Comparison of ENCODE assay signal across 1 fruit fly cellular context in the genomic region with DNA sequence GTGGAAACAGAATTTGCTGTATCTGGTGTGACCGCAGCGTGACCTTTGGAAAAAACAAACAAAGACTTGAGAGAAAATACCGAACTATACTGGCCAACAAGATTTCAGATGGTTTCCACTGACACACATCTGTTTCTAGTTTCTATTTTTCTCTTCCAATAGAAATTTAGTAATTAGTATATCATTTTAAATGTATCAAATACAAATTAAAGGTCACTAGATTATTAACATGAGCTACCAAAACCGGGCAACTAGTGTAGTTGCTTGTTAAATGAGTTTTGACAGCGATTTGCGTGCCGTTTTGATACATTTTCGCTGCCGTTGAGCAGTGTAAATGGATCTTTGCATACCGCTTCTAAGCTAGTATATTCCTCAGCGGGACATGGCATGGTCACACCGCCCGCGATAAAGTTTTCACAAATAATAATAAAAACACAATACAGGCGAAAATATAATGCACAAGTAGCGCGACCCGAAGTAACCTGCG.
TF ChIP-seq lines count a peak whose summit lies in the region.

A gene (minus strand): TSS at position 51 of the 487 bp plus-strand sequence.
A gene (plus strand): TSS at position 406 of the 487 bp plus-strand sequence.

TF ChIP-seq in whole organism, embryonic, 481 proteins besides CTCF, POLR2A, EP300 and RAD21 (continued from another document and continues in another):
- TF ChIP-seq Hr78 (GFP tag; optimal IDR thresholded peaks at IDR 0.05; lab: Kevin White, UChicago) (peak in 1 of 2 experiments; percentile 38), tio (GFP tag; optimal IDR thresholded peaks at IDR 0.05; lab: Kevin White, UChicago) (no peak), wor (GFP tag; IDR thresholded peaks at IDR 0.05; lab: Robert Waterston, UW) (peak; percentile 64), cato (GFP tag; optimal IDR thresholded peaks at IDR 0.05; lab: Kevin White, UChicago; ENCODE audit: borderline replicate concordance) (peak; percentile 46), trh (GFP tag; optimal IDR thresholded peaks at IDR 0.05; lab: Kevin White, UChicago) (no peak), slbo (GFP tag; IDR thresholded peaks at IDR 0.05; lab: Robert Waterston, UW) (peak; percentile 82), CG13287 (GFP tag; IDR thresholded peaks at IDR 0.05; lab: Robert Waterston, UW; ENCODE audit: partially characterized antibody) (no peak), sc (optimal IDR thresholded peaks at IDR 0.05; lab: Kevin White, UChicago) (no peak), sc (GFP tag; optimal IDR thresholded peaks at IDR 0.05; lab: Kevin White, UChicago) (peak; percentile 40), ara (GFP tag; IDR thresholded peaks at IDR 0.05; lab: Robert Waterston, UW) (no peak), CG14965 (GFP tag; optimal IDR thresholded peaks at IDR 0.05; lab: Kevin White, UChicago; ENCODE audit: borderline replicate concordance) (no peak), D19A (tag; optimal IDR thresholded peaks at IDR 0.05; lab: Kevin White, UChicago) (peak; percentile 51), CG15269 (tag; optimal IDR thresholded peaks at IDR 0.05; lab: Kevin White, UChicago) (peak; percentile 78), gfzf (GFP tag; optimal IDR thresholded peaks at IDR 0.05; lab: Kevin White, UChicago) (peak; percentile 76), CG17568 (GFP tag; optimal IDR thresholded peaks at IDR 0.05; lab: Kevin White, UChicago) (no peak), Kr (GFP tag; optimal IDR thresholded peaks at IDR 0.05; lab: Kevin White, UChicago) (no peak), Dll (GFP tag; IDR thresholded peaks at IDR 0.05; lab: Robert Waterston, UW; ENCODE audit: partially characterized antibody) (no peak), CG30020 (tag; optimal IDR thresholded peaks at IDR 0.05; lab: Kevin White, UChicago) (peak; percentile 93), YL-1 (GFP tag; optimal IDR thresholded peaks at IDR 0.05; lab: Kevin White, UChicago) (peak; percentile 36), Opbp (GFP tag; IDR thresholded peaks at IDR 0.05; lab: Robert Waterston, UW; ENCODE audit: partially characterized antibody) (no peak), CG12155 (GFP tag; optimal IDR thresholded peaks at IDR 0.05; lab: Kevin White, UChicago) (peak; percentile 71), Hsf (GFP tag; optimal IDR thresholded peaks at IDR 0.05; lab: Kevin White, UChicago) (peak; percentile 77), CG33557 (GFP tag; optimal IDR thresholded peaks at IDR 0.05; lab: Kevin White, UChicago) (peak; percentile 50), CG12744 (GFP tag; optimal IDR thresholded peaks at IDR 0.05; lab: Kevin White, UChicago) (peak; percentile 6), Nf-YC (tag; optimal IDR thresholded peaks at IDR 0.05; lab: Kevin White, UChicago) (peak; percentile 64), Chrac-16 (GFP tag; optimal IDR thresholded peaks at IDR 0.05; lab: Kevin White, UChicago) (peak; percentile 74), CG32532 (GFP tag; IDR thresholded peaks at IDR 0.05; lab: Robert Waterston, UW) (peak; percentile 76), C15 (GFP tag; IDR thresholded peaks at IDR 0.05; lab: Robert Waterston, UW) (no peak), usp (GFP tag; optimal IDR thresholded peaks at IDR 0.05; lab: Kevin White, UChicago) (no peak), Nf-YB (GFP tag; optimal IDR thresholded peaks at IDR 0.05; lab: Kevin White, UChicago) (peak; percentile 29), CG10321 (GFP tag; IDR thresholded peaks at IDR 0.05; lab: Robert Waterston, UW) (no peak), vfl (GFP tag; optimal IDR thresholded peaks at IDR 0.05; lab: Kevin White, UChicago) (peak; percentile 43), CG13424 (tag; optimal IDR thresholded peaks at IDR 0.05; lab: Kevin White, UChicago) (peak; percentile 82), CG9797 (GFP tag; optimal IDR thresholded peaks at IDR 0.05; lab: Kevin White, UChicago) (peak; percentile 92), CG14441 (GFP tag; IDR thresholded peaks at IDR 0.05; lab: Robert Waterston, UW) (peak; percentile 74), Hmr (GFP tag; optimal IDR thresholded peaks at IDR 0.05; lab: Kevin White, UChicago) (no peak), en (GFP tag; optimal IDR thresholded peaks at IDR 0.05; lab: Kevin White, UChicago) (no peak), HLH3B (GFP tag; IDR thresholded peaks at IDR 0.05; lab: Robert Waterston, UW) (peak; percentile 49; the same call in 1 of the 2 replicates), CG13894 (tag; optimal IDR thresholded peaks at IDR 0.05; lab: Kevin White, UChicago) (peak; percentile 74), CG17186 (GFP tag; optimal IDR thresholded peaks at IDR 0.05; lab: Kevin White, UChicago) (peak; percentile 10), CG7928 (GFP tag; optimal IDR thresholded peaks at IDR 0.05; lab: Kevin White, UChicago) (peak; percentile 37), CG1647 (GFP tag; optimal IDR thresholded peaks at IDR 0.05; lab: Kevin White, UChicago) (peak; percentile 48), Rx (GFP tag; IDR thresholded peaks at IDR 0.05; lab: Robert Waterston, UW) (peak; percentile 30; the same call in 1 of the 2 replicates), CG17359 (tag; optimal IDR thresholded peaks at IDR 0.05; lab: Kevin White, UChicago) (peak; percentile 66), BEAF-32 (GFP tag; optimal IDR thresholded peaks at IDR 0.05; lab: Kevin White, UChicago) (peak; percentile 56), repo (GFP tag; optimal IDR thresholded peaks at IDR 0.05; lab: Kevin White, UChicago) (no peak), CG5180 (GFP tag; optimal IDR thresholded peaks at IDR 0.05; lab: Kevin White, UChicago) (no peak), ewg (GFP tag; optimal IDR thresholded peaks at IDR 0.05; lab: Kevin White, UChicago) (peak; percentile 40), dm (GFP tag; optimal IDR thresholded peaks at IDR 0.05; lab: Kevin White, UChicago) (no peak), Oli (tag; optimal IDR thresholded peaks at IDR 0.05; lab: Kevin White, UChicago) (peak; percentile 64), CG3995 (GFP tag; optimal IDR thresholded peaks at IDR 0.05; lab: Kevin White, UChicago) (peak; percentile 69), B-H2 (GFP tag; optimal IDR thresholded peaks at IDR 0.05; lab: Kevin White, UChicago) (peak; percentile 53), CG10431 (GFP tag; optimal IDR thresholded peaks at IDR 0.05; lab: Kevin White, UChicago) (peak; percentile 23), Atf6 (GFP tag; IDR thresholded peaks at IDR 0.05; lab: Robert Waterston, UW) (peak; percentile 45; the same call in 1 of the 2 replicates), Dfd (GFP tag; optimal IDR thresholded peaks at IDR 0.05; lab: Kevin White, UChicago) (peak in 1 of 2 experiments; percentile 13), CG7963 (GFP tag; IDR thresholded peaks at IDR 0.05; lab: Robert Waterston, UW; ENCODE audit: partially characterized antibody) (no peak), D (optimal IDR thresholded peaks at IDR 0.05; lab: Kevin White, UChicago) (no peak), D (GFP tag; optimal IDR thresholded peaks at IDR 0.05; lab: Kevin White, UChicago) (peak; percentile 29), Max (GFP tag; optimal IDR thresholded peaks at IDR 0.05; lab: Kevin White, UChicago) (peak; percentile 63), CG17912 (GFP tag; optimal IDR thresholded peaks at IDR 0.05; lab: Kevin White, UChicago) (no peak), fu2 (GFP tag; optimal IDR thresholded peaks at IDR 0.05; lab: Kevin White, UChicago) (peak; percentile 60), CG2889 (GFP tag; IDR thresholded peaks at IDR 0.05; lab: Robert Waterston, UW) (peak; percentile 73; the same call in 2 of the 3 replicates), fru (optimal IDR thresholded peaks at IDR 0.05; lab: Kevin White, UChicago) (no peak), CG4424 (GFP tag; optimal IDR thresholded peaks at IDR 0.05; lab: Kevin White, UChicago) (peak; percentile 56), Camta (GFP tag; optimal IDR thresholded peaks at IDR 0.05; lab: Kevin White, UChicago) (peak; percentile 50), nau (GFP tag; optimal IDR thresholded peaks at IDR 0.05; lab: Kevin White, UChicago) (no peak), dimm (GFP tag; IDR thresholded peaks at IDR 0.05; lab: Robert Waterston, UW) (0 out of 2 replicates have a peak, but pooled peaks have one; percentile 15), Ets65A (GFP tag; lab: Kevin White, UChicago) (peak; percentile 95), CG9876 (GFP tag; optimal IDR thresholded peaks at IDR 0.05; lab: Kevin White, UChicago) (no peak), gro (GFP tag; optimal IDR thresholded peaks at IDR 0.05; lab: Kevin White, UChicago) (peak; percentile 41), CoRest (tag; optimal IDR thresholded peaks at IDR 0.05; lab: Kevin White, UChicago) (peak; percentile 90), phol (tag; optimal IDR thresholded peaks at IDR 0.05; lab: Kevin White, UChicago) (peak; percentile 85), E2f2 (GFP tag; IDR thresholded peaks at IDR 0.05; lab: Robert Waterston, UW) (peak; percentile 37), CG3281 (GFP tag; optimal IDR thresholded peaks at IDR 0.05; lab: Kevin White, UChicago) (peak; percentile 62), CG6813 (GFP tag; optimal IDR thresholded peaks at IDR 0.05; lab: Kevin White, UChicago) (no peak), Sox102F (GFP tag; optimal IDR thresholded peaks at IDR 0.05; lab: Kevin White, UChicago) (no peak), NFAT (GFP tag; IDR thresholded peaks at IDR 0.05; lab: Robert Waterston, UW) (peak; percentile 66), Taf1 (GFP tag; IDR thresholded peaks at IDR 0.05; lab: Robert Waterston, UW) (no peak; the same call in 1 of the 2 replicates), CG6854 (GFP tag; optimal IDR thresholded peaks at IDR 0.05; lab: Kevin White, UChicago) (no peak), fd3F (GFP tag; optimal IDR thresholded peaks at IDR 0.05; lab: Kevin White, UChicago) (peak; percentile 73), gsb-n (tag; optimal IDR thresholded peaks at IDR 0.05; lab: Kevin White, UChicago) (peak; percentile 45), sug (tag; optimal IDR thresholded peaks at IDR 0.05; lab: Kevin White, UChicago) (peak; percentile 80), CG4730 (GFP tag; IDR thresholded peaks at IDR 0.05; lab: Robert Waterston, UW) (peak; percentile 39; the same call in 1 of the 2 replicates), CG34224 (GFP tag; IDR thresholded peaks at IDR 0.05; lab: Robert Waterston, UW; ENCODE audit: partially characterized antibody) (no peak), CG31388 (GFP tag; optimal IDR thresholded peaks at IDR 0.05; lab: Kevin White, UChicago) (peak; percentile 2), Hmx (GFP tag; optimal IDR thresholded peaks at IDR 0.05; lab: Kevin White, UChicago) (peak; percentile 3), lilli (GFP tag; optimal IDR thresholded peaks at IDR 0.05; lab: Kevin White, UChicago) (peak; percentile 77), CG11093 (GFP tag; IDR thresholded peaks at IDR 0.05; lab: Robert Waterston, UW) (peak; percentile 76; the same call in 2 of the 3 replicates), wek (GFP tag; optimal IDR thresholded peaks at IDR 0.05; lab: Kevin White, UChicago) (no peak), jumu (GFP tag; optimal IDR thresholded peaks at IDR 0.05; lab: Kevin White, UChicago) (peak; percentile 55), CG10959 (GFP tag; IDR thresholded peaks at IDR 0.05; lab: Robert Waterston, UW) (peak; percentile 26; the same call in 1 of the 2 replicates), Dek (tag; optimal IDR thresholded peaks at IDR 0.05; lab: Kevin White, UChicago) (peak; percentile 70), slp2 (GFP tag; optimal IDR thresholded peaks at IDR 0.05; lab: Kevin White, UChicago) (peak; percentile 25), Dref (GFP tag; IDR thresholded peaks at IDR 0.05; lab: Robert Waterston, UW) (0 out of 2 replicates have a peak, but pooled peaks have one; percentile 15), ash1 (GFP tag; optimal IDR thresholded peaks at IDR 0.05; lab: Kevin White, UChicago) (no peak), ato (GFP tag; IDR thresholded peaks at IDR 0.05; lab: Robert Waterston, UW; ENCODE audit: partially characterized antibody) (no peak), toy (GFP tag; IDR thresholded peaks at IDR 0.05; lab: Robert Waterston, UW) (no peak), danr (GFP tag; IDR thresholded peaks at IDR 0.05; lab: Robert Waterston, UW) (0 out of 2 replicates have a peak, but pooled peaks have one; percentile 35), CG11504 (tag; optimal IDR thresholded peaks at IDR 0.05; lab: Kevin White, UChicago) (peak; percentile 81), CG13775 (GFP tag; optimal IDR thresholded peaks at IDR 0.05; lab: Kevin White, UChicago) (peak; percentile 80), jigr1 (GFP tag; IDR thresholded peaks at IDR 0.05; lab: Robert Waterston, UW) (no peak; the same call in 2 of the 3 replicates), ci (GFP tag; IDR thresholded peaks at IDR 0.05; lab: Robert Waterston, UW) (0 out of 3 replicates have a peak, but pooled peaks have one; percentile 32), gem (tag; optimal IDR thresholded peaks at IDR 0.05; lab: Kevin White, UChicago) (peak; percentile 84), CG3163 (GFP tag; optimal IDR thresholded peaks at IDR 0.05; lab: Kevin White, UChicago) (no peak), CG4617 (GFP tag; optimal IDR thresholded peaks at IDR 0.05; lab: Kevin White, UChicago; ENCODE audit: borderline replicate concordance) (peak; percentile 77), ATbp (GFP tag; optimal IDR thresholded peaks at IDR 0.05; lab: Kevin White, UChicago) (peak; percentile 4), CG6254 (GFP tag; optimal IDR thresholded peaks at IDR 0.05; lab: Kevin White, UChicago) (no peak), CG10147 (GFP tag; optimal IDR thresholded peaks at IDR 0.05; lab: Kevin White, UChicago) (peak; percentile 66), CG17361 (GFP tag; IDR thresholded peaks at IDR 0.05; lab: Robert Waterston, UW) (peak; percentile 88), CG15011 (GFP tag; optimal IDR thresholded peaks at IDR 0.05; lab: Kevin White, UChicago) (peak; percentile 32), CG1603 (tag; optimal IDR thresholded peaks at IDR 0.05; lab: Kevin White, UChicago) (peak; percentile 48), chm (GFP tag; IDR thresholded peaks at IDR 0.05; lab: Robert Waterston, UW) (no peak), CG12769 (tag; optimal IDR thresholded peaks at IDR 0.05; lab: Kevin White, UChicago) (peak; percentile 61), CG3065 (GFP tag; optimal IDR thresholded peaks at IDR 0.05; lab: Kevin White, UChicago) (peak; percentile 17), vvl (GFP tag; IDR thresholded peaks at IDR 0.05; lab: Robert Waterston, UW) (0 out of 2 replicates have a peak, but pooled peaks have one; percentile 18), CG13123 (GFP tag; optimal IDR thresholded peaks at IDR 0.05; lab: Kevin White, UChicago) (peak; percentile 22), pzg (GFP tag; optimal IDR thresholded peaks at IDR 0.05; lab: Kevin White, UChicago) (peak; percentile 62), gsb (GFP tag; IDR thresholded peaks at IDR 0.05; lab: Robert Waterston, UW) (no peak), CG9727 (GFP tag; optimal IDR thresholded peaks at IDR 0.05; lab: Kevin White, UChicago) (peak; percentile 67), hth (optimal IDR thresholded peaks at IDR 0.05; lab: Kevin White, UChicago) (no peak), Antp (GFP tag; optimal IDR thresholded peaks at IDR 0.05; lab: Kevin White, UChicago) (peak; percentile 30), pfk (GFP tag; optimal IDR thresholded peaks at IDR 0.05; lab: Kevin White, UChicago) (no peak), ap (GFP tag; IDR thresholded peaks at IDR 0.05; lab: Robert Waterston, UW) (peak; percentile 47)
